Fruit fly (Drosophila melanogaster) whole organism, adult: Measurements from ENCODE around the gene CG17917.

ENCODE experiments used
- CG11617 ChIP-seq: fragments of 200-800 bp; sonication (Bioruptor generic); optimal IDR thresholded peaks from 2 replicates; lab custom pipeline; 2017; ENCODE audit warnings: mild to moderate bottlenecking, missing biosample characterization, missing genetic modification reagents, missing genetic modification characterization
- CG12768 ChIP-seq: fragments of 200-800 bp; sonication (Bioruptor generic); optimal IDR thresholded peaks from 2 replicates; lab custom pipeline; 2017; ENCODE audit warnings: missing biosample characterization, missing genetic modification characterization, mild to moderate bottlenecking, moderate library complexity, missing genetic modification reagents
- CG14711 ChIP-seq: fragments of 200-800 bp; sonication (Bioruptor generic); optimal IDR thresholded peaks from 2 replicates; lab custom pipeline; 2018; ENCODE audit warnings: missing biosample characterization, mild to moderate bottlenecking, missing genetic modification characterization, moderate library complexity
- CG1620 ChIP-seq: fragments of 200-800 bp; sonication (Bioruptor generic); optimal IDR thresholded peaks from 2 replicates; lab custom pipeline; 2016; ENCODE audit warnings: missing biosample characterization, missing genetic modification characterization
- CG33017 ChIP-seq: fragments of 200-800 bp; sonication (Bioruptor generic); optimal IDR thresholded peaks from 2 replicates; lab custom pipeline; 2018; ENCODE audit warnings: missing biosample characterization, mild to moderate bottlenecking, missing genetic modification characterization, moderate library complexity
- CG5204 ChIP-seq: fragments of 200-800 bp; sonication (Bioruptor generic); optimal IDR thresholded peaks from 2 replicates; lab custom pipeline; 2016; ENCODE audit warnings: missing biosample characterization, missing genetic modification characterization
- CG7045 ChIP-seq: fragments of 200-800 bp; sonication (Bioruptor generic); optimal IDR thresholded peaks from 2 replicates; lab custom pipeline; 2017; ENCODE audit warnings: missing biosample characterization, mild to moderate bottlenecking, missing genetic modification characterization
- CG7101 ChIP-seq: fragments of 200-800 bp; sonication (Bioruptor generic); optimal IDR thresholded peaks from 2 replicates; lab custom pipeline; 2018; ENCODE audit warnings: missing biosample characterization, mild to moderate bottlenecking, missing genetic modification characterization, moderate library complexity
- Clk ChIP-seq: fragments of 200-800 bp; sonication (Bioruptor generic); optimal IDR thresholded peaks from 2 replicates; lab custom pipeline; 2017; ENCODE audit warnings: missing biosample characterization, missing genetic modification characterization
- Crg-1 ChIP-seq: fragments of 200-800 bp; sonication (Bioruptor generic); optimal IDR thresholded peaks from 2 replicates; lab custom pipeline; 2016; ENCODE audit warnings: missing biosample characterization, missing genetic modification characterization
- Hr96 ChIP-seq: fragments of 200-800 bp; sonication (Bioruptor generic); optimal IDR thresholded peaks from 2 replicates; lab custom pipeline; 2016; ENCODE audit warnings: missing biosample characterization, missing genetic modification characterization
- Mnt ChIP-seq: fragments of 200-800 bp; sonication (Bioruptor generic); optimal IDR thresholded peaks from 2 replicates; lab custom pipeline; 2016; ENCODE audit warnings: missing biosample characterization, mild to moderate bottlenecking, missing genetic modification characterization
- bab1 ChIP-seq: fragments of 200-800 bp; sonication (Bioruptor generic); optimal IDR thresholded peaks from 3 replicates; lab custom pipeline; 2019; ENCODE audit warnings: missing biosample characterization, mild to moderate bottlenecking, missing genetic modification characterization, moderate library complexity
- cic ChIP-seq: fragments of 200-800 bp; sonication (Bioruptor generic); optimal IDR thresholded peaks from 2 replicates; lab custom pipeline; 2017; ENCODE audit warnings: missing biosample characterization, mild to moderate bottlenecking, missing genetic modification characterization, moderate library complexity
- cnc ChIP-seq, 2 experiments: fragments of >200 bp; optimal IDR thresholded peaks; 2 replicates each; lab custom pipeline; 2017
- kay ChIP-seq: fragments of 200-800 bp; sonication (Bioruptor generic); peaks from one replicate; lab custom pipeline; 2016; ENCODE audit warnings: missing biosample characterization, missing genetic modification characterization, borderline replicate concordance
- ovo ChIP-seq: fragments of 200-800 bp; sonication (Bioruptor generic); optimal IDR thresholded peaks from 2 replicates; lab custom pipeline; 2016; ENCODE audit warnings: missing biosample characterization, missing genetic modification characterization
- pad ChIP-seq: fragments of 200-800 bp; sonication (Bioruptor generic); optimal IDR thresholded peaks from 3 replicates; lab custom pipeline; 2017; ENCODE audit warnings: missing biosample characterization, missing genetic modification characterization, mild to moderate bottlenecking, moderate library complexity, missing genetic modification reagents
- tj ChIP-seq: fragments of 200-800 bp; sonication (Bioruptor generic); optimal IDR thresholded peaks from 3 replicates; lab custom pipeline; 2017; ENCODE audit warnings: missing biosample characterization, mild to moderate bottlenecking, missing genetic modification characterization, moderate library complexity
- toe ChIP-seq: fragments of 200-800 bp; sonication (Bioruptor generic); optimal IDR thresholded peaks from 2 replicates; lab custom pipeline; 2016; ENCODE audit warnings: missing biosample characterization, missing genetic modification characterization

CG17917 gene

dm6 chr3R:6353624-6354352, 12.0 kb downstream of the CG17917 start:
- peak; percentile 30 for TF ChIP-seq Mnt
- TF ChIP-seq toe (GFP tag; lab: Kevin White, UChicago): peak; percentile 31
- TF ChIP-seq Crg-1 (GFP tag; lab: Kevin White, UChicago): peak; percentile 22
- TF ChIP-seq Hr96 (GFP tag; lab: Kevin White, UChicago): peak; percentile 61
- peak; percentile 6 for TF ChIP-seq ovo
- peak; percentile 53 for TF ChIP-seq CG14711 (tag; lab: Kevin White, UChicago)
- TF ChIP-seq tj (GFP tag; lab: Kevin White, UChicago): peak; percentile 55
- TF ChIP-seq CG7045 (GFP tag; lab: Kevin White, UChicago): peak; percentile 70
- peak; percentile 78 for TF ChIP-seq CG5204
- peak; percentile 72 for TF ChIP-seq CG11617 (GFP tag; lab: Kevin White, UChicago)
- no peak for TF ChIP-seq bab1
- TF ChIP-seq kay (GFP tag; lab: Kevin White, UChicago): peak; percentile 61
- peak; percentile 69 for TF ChIP-seq CG7101 (tag; lab: Kevin White, UChicago)
- TF ChIP-seq cic (GFP tag; lab: Kevin White, UChicago): peak; percentile 19
- TF ChIP-seq cnc (optimal IDR thresholded peaks at IDR 0.05; lab: Kevin White, UChicago): no peak
- peak; percentile 67 for TF ChIP-seq CG12768 (GFP tag; lab: Kevin White, UChicago)
- TF ChIP-seq CG1620 (GFP tag; lab: Kevin White, UChicago): peak; percentile 26
- TF ChIP-seq Clk: peak; percentile 16
- TF ChIP-seq pad (GFP tag; lab: Kevin White, UChicago): peak; percentile 60
- peak; percentile 57 for TF ChIP-seq CG33017 (tag; lab: Kevin White, UChicago)

dm6 chr3R:6354408-6354807, 12.6 kb downstream of the CG17917 start:
- no peak for TF ChIP-seq toe (GFP tag; lab: Kevin White, UChicago)
- TF ChIP-seq kay (GFP tag; lab: Kevin White, UChicago): peak; percentile 45
- no peak for TF ChIP-seq pad (GFP tag; lab: Kevin White, UChicago)
- no peak for TF ChIP-seq CG11617 (GFP tag; lab: Kevin White, UChicago)

- TF ChIP-seq toe (GFP tag; lab: Kevin White, UChicago) (peak; percentile 67), CG7101 (tag; lab: Kevin White, UChicago) (no peak), kay (GFP tag; lab: Kevin White, UChicago) (no peak), CG11617 (GFP tag; lab: Kevin White, UChicago) (peak; percentile 5), tj (GFP tag; lab: Kevin White, UChicago) (no peak), pad (GFP tag; lab: Kevin White, UChicago) (no peak), Mnt (peak; percentile 10), CG12768 (GFP tag; lab: Kevin White, UChicago) (peak; percentile 16)
Measured at dm6 chr3R:6368100-6368499, 26.3 kb downstream of the CG17917 start, which contains the start of gene CG42724. Gene CG42724 (minus strand): TSS chr3R:6368288.

- TF ChIP-seq CG7045 (GFP tag; lab: Kevin White, UChicago): no peak
- TF ChIP-seq bab1: peak; percentile 20
- TF ChIP-seq Mnt: peak; percentile 97
- peak; percentile 37 for TF ChIP-seq toe (GFP tag; lab: Kevin White, UChicago)
- TF ChIP-seq Crg-1 (GFP tag; lab: Kevin White, UChicago): no peak
- TF ChIP-seq CG12768 (GFP tag; lab: Kevin White, UChicago): no peak
- no peak for TF ChIP-seq ovo
- TF ChIP-seq CG33017 (tag; lab: Kevin White, UChicago): no peak
- no peak for TF ChIP-seq kay (GFP tag; lab: Kevin White, UChicago)
- no peak for TF ChIP-seq cic (GFP tag; lab: Kevin White, UChicago)
- TF ChIP-seq tj (GFP tag; lab: Kevin White, UChicago): peak; percentile 36
- TF ChIP-seq CG1620 (GFP tag; lab: Kevin White, UChicago): no peak
- peak; percentile 41 for TF ChIP-seq CG7101 (tag; lab: Kevin White, UChicago)
- TF ChIP-seq CG14711 (tag; lab: Kevin White, UChicago): peak; percentile 38
- TF ChIP-seq CG5204: no peak
- no peak for TF ChIP-seq Clk
- TF ChIP-seq CG11617 (GFP tag; lab: Kevin White, UChicago): no peak
- no peak for TF ChIP-seq cnc (optimal IDR thresholded peaks at IDR 0.05; lab: Kevin White, UChicago)
- peak; percentile 3 for TF ChIP-seq pad (GFP tag; lab: Kevin White, UChicago)
- TF ChIP-seq Hr96 (GFP tag; lab: Kevin White, UChicago): no peak
Measured at dm6 chr3R:6368550-6369238, 26.9 kb downstream of the CG17917 start, which contains the start of gene CG10286. Gene CG10286 (plus strand): TSS chr3R:6368965.

- TF ChIP-seq Crg-1 (GFP tag; lab: Kevin White, UChicago): peak; percentile 42
- peak; percentile 29 for TF ChIP-seq bab1
- peak; percentile 64 for TF ChIP-seq CG33017 (tag; lab: Kevin White, UChicago)
- peak; percentile 29 for TF ChIP-seq CG14711 (tag; lab: Kevin White, UChicago)
- TF ChIP-seq pad (GFP tag; lab: Kevin White, UChicago): no peak
- TF ChIP-seq ovo: peak; percentile 6
- no peak for TF ChIP-seq cnc (optimal IDR thresholded peaks at IDR 0.05; lab: Kevin White, UChicago)
- TF ChIP-seq CG1620 (GFP tag; lab: Kevin White, UChicago): peak; percentile 42
- TF ChIP-seq tj (GFP tag; lab: Kevin White, UChicago): no peak
- TF ChIP-seq CG12768 (GFP tag; lab: Kevin White, UChicago): peak; percentile 27
- TF ChIP-seq Clk: no peak
- TF ChIP-seq kay (GFP tag; lab: Kevin White, UChicago): no peak
- peak; percentile 26 for TF ChIP-seq cic (GFP tag; lab: Kevin White, UChicago)
- TF ChIP-seq toe (GFP tag; lab: Kevin White, UChicago): peak; percentile 43
- TF ChIP-seq Hr96 (GFP tag; lab: Kevin White, UChicago): peak; percentile 9
- peak; percentile 40 for TF ChIP-seq CG7101 (tag; lab: Kevin White, UChicago)
- no peak for TF ChIP-seq CG5204
- peak; percentile 43 for TF ChIP-seq CG11617 (GFP tag; lab: Kevin White, UChicago)
- TF ChIP-seq CG7045 (GFP tag; lab: Kevin White, UChicago): peak; percentile 30
- TF ChIP-seq Mnt: no peak
Measured at dm6 chr3R:6373512-6374306, 31.9 kb downstream of the CG17917 start.
